Worm (Caenorhabditis elegans): ENCODE results near the gene pnp-1.

The pnp-1 gene

ce11 chrIV:291851-292367 lies 6.2 kb downstream of the pnp-1 start (continued):
- peak; percentile 66 for TF ChIP-seq B0336.3 (GFP tag; IDR thresholded peaks at IDR 0.05)
- TF ChIP-seq F55B11.4 (tag; optimal IDR thresholded peaks at IDR 0.05; ENCODE audit: borderline replicate concordance, insufficient read depth) = no peak
- peak; percentile 20 for TF ChIP-seq unc-62 (GFP tag; optimal IDR thresholded peaks at IDR 0.05)
- TF ChIP-seq Y53G8AR.9 (GFP tag; conservative IDR thresholded peaks at IDR 0.05) = peak; percentile 60; the same call in 1 of the 2 replicates
- TF ChIP-seq efl-1 (GFP tag; optimal IDR thresholded peaks at IDR 0.05) = no peak
- peak; percentile 42 for TF ChIP-seq nhr-90 (tag; optimal IDR thresholded peaks at IDR 0.05)
- TF ChIP-seq pha-4 (tag; optimal IDR thresholded peaks at IDR 0.05) = peak; percentile 18
- TF ChIP-seq mcd-1 (GFP tag; IDR thresholded peaks at IDR 0.05) = peak; percentile 4; the same call in 1 of the 2 replicates
- peak; percentile 49 for TF ChIP-seq tlf-1 (GFP tag; optimal IDR thresholded peaks at IDR 0.05)
- TF ChIP-seq chd-7 (tag; optimal IDR thresholded peaks at IDR 0.05) = peak; percentile 30
- TF ChIP-seq ekl-4 (GFP tag; IDR thresholded peaks at IDR 0.05) = 0 out of 2 replicates have a peak, but pooled peaks have one; percentile 16
- TF ChIP-seq pbrm-1 (GFP tag; IDR thresholded peaks at IDR 0.05) = peak; percentile 53; the same call in 1 of the 2 replicates
- TF ChIP-seq tbx-9 (tag; optimal IDR thresholded peaks at IDR 0.05; ENCODE audit: borderline replicate concordance) = no peak
- peak; percentile 45 for TF ChIP-seq lin-40 (tag; optimal IDR thresholded peaks at IDR 0.05)
- TF ChIP-seq ztf-22 (GFP tag; optimal IDR thresholded peaks at IDR 0.05) = no peak
- no peak for TF ChIP-seq ztf-25 (GFP tag; IDR thresholded peaks at IDR 0.05)

ce11 chrIV:291356-291755 lies 6.7 kb downstream of the pnp-1 start, which contains the start of gene T21D12.7:
T21D12.7 (minus strand) TSS chrIV:291456.
- TF ChIP-seq lin-35 (GFP tag; optimal IDR thresholded peaks at IDR 0.05) = peak in 1 of 3 experiments; percentile 36
- TF ChIP-seq let-607 (tag; optimal IDR thresholded peaks at IDR 0.05) = no peak
- no peak for TF ChIP-seq bed-2 (GFP tag; IDR thresholded peaks at IDR 0.05)

- TF ChIP-seq nhr-90 (tag; optimal IDR thresholded peaks at IDR 0.05) (no peak), atf-7 (tag; optimal IDR thresholded peaks at IDR 0.05) (no peak), dpff-1 (tag; optimal IDR thresholded peaks at IDR 0.05) (no peak)
These were observed 7.7 kb downstream of the pnp-1 start for ce11 chrIV:290387-290786.

ce11 chrIV:288027-288426 lies 10.1 kb downstream of the pnp-1 start, which contains the start of gene T21D12.14:
T21D12.14 (minus strand) TSS chrIV:288127.
- no peak for TF ChIP-seq rcor-1 (GFP tag; IDR thresholded peaks at IDR 0.05)
- TF ChIP-seq lir-1 (GFP tag; conservative IDR thresholded peaks at IDR 0.05) = no peak
- no peak for TF ChIP-seq hlh-26 (GFP tag; conservative IDR thresholded peaks at IDR 0.05)

ce11 chrIV:283347-283746 lies 14.8 kb downstream of the pnp-1 start, which contains the start of gene best-19:
best-19 (plus strand) TSS chrIV:283647.
- TF ChIP-seq die-1 (tag; optimal IDR thresholded peaks at IDR 0.05) = no peak
- TF ChIP-seq lin-35 (GFP tag; optimal IDR thresholded peaks at IDR 0.05) = no peak
- no peak for TF ChIP-seq efl-1 (GFP tag; optimal IDR thresholded peaks at IDR 0.05)
- TF ChIP-seq zfh-2 (GFP tag; conservative IDR thresholded peaks at IDR 0.05) = no peak
- no peak for TF ChIP-seq D2030.7 (GFP tag; IDR thresholded peaks at IDR 0.05)
- TF ChIP-seq B0261.1 (tag; optimal IDR thresholded peaks at IDR 0.05) = no peak
- no peak for TF ChIP-seq lsy-27 (tag; optimal IDR thresholded peaks at IDR 0.05; ENCODE audit: borderline replicate concordance, insufficient read depth)

- TF ChIP-seq unc-62 (GFP tag; optimal IDR thresholded peaks at IDR 0.05) (no peak), bed-1 (GFP tag; IDR thresholded peaks at IDR 0.05) (no peak), cebp-1 (GFP tag; IDR thresholded peaks at IDR 0.05) (no peak; the same call in 1 of the 2 replicates), cebp-1 (tag; optimal IDR thresholded peaks at IDR 0.05) (peak; percentile 74), chd-7 (tag; optimal IDR thresholded peaks at IDR 0.05) (no peak), sea-2 (GFP tag; IDR thresholded peaks at IDR 0.05) (no peak), ceh-27 (GFP tag; optimal IDR thresholded peaks at IDR 0.05) (no peak), madf-10 (tag; optimal IDR thresholded peaks at IDR 0.05) (no peak), dpl-1 (GFP tag; optimal IDR thresholded peaks at IDR 0.05) (no peak), madf-3 (GFP tag; IDR thresholded peaks at IDR 0.05) (no peak), F49E8.2 (tag; optimal IDR thresholded peaks at IDR 0.05; ENCODE audit: insufficient read depth) (no peak), sdz-38 (tag; optimal IDR thresholded peaks at IDR 0.05) (no peak), hmg-1.2 (GFP tag; IDR thresholded peaks at IDR 0.05) (peak; percentile 80)
These were observed 16.1 kb downstream of the pnp-1 start for ce11 chrIV:282008-282407.

Measured in whole organism, young adult.